Fruit fly (Drosophila melanogaster): ENCODE data around the gene Elp1.

The Elp1 gene

dm6 chr3R:11656614-11657216, 5.9 kb downstream of the Elp1 start (continued):
- peak; percentile 96 for TF ChIP-seq CG7786 (GFP tag; optimal IDR thresholded peaks at IDR 0.05)
- peak; percentile 94 for TF ChIP-seq MBD-R2 (GFP tag; IDR thresholded peaks at IDR 0.05)
- TF ChIP-seq CG2202 (tag; optimal IDR thresholded peaks at IDR 0.05): peak; percentile 90
- TF ChIP-seq CG16815 (GFP tag; optimal IDR thresholded peaks at IDR 0.05): peak; percentile 89
- TF ChIP-seq fd64A (GFP tag; optimal IDR thresholded peaks at IDR 0.05): peak; percentile 92
- peak; percentile 94 for TF ChIP-seq CG18476 (GFP tag; optimal IDR thresholded peaks at IDR 0.05)
- TF ChIP-seq fu2 (GFP tag; optimal IDR thresholded peaks at IDR 0.05): peak; percentile 93
- TF ChIP-seq fru (optimal IDR thresholded peaks at IDR 0.05): no peak
- TF ChIP-seq BtbVII (GFP tag; optimal IDR thresholded peaks at IDR 0.05): peak; percentile 95
- peak; percentile 97 for TF ChIP-seq CG34422 (GFP tag; IDR thresholded peaks at IDR 0.05)
- TF ChIP-seq lola (GFP tag; optimal IDR thresholded peaks at IDR 0.05): peak in 1 of 3 experiments; percentile 92
- peak; percentile 95 for TF ChIP-seq Blimp-1 (GFP tag; optimal IDR thresholded peaks at IDR 0.05)
- peak; percentile 97 for TF ChIP-seq CG17328 (GFP tag; IDR thresholded peaks at IDR 0.05)
- no peak for TF ChIP-seq amos (GFP tag; IDR thresholded peaks at IDR 0.05; ENCODE audit: partially characterized antibody)
- TF ChIP-seq zf30C (GFP tag; optimal IDR thresholded peaks at IDR 0.05): peak; percentile 76
- TF ChIP-seq ERR (GFP tag; optimal IDR thresholded peaks at IDR 0.05): peak; percentile 91
- TF ChIP-seq CG15696 (tag; optimal IDR thresholded peaks at IDR 0.05): peak; percentile 76
- TF ChIP-seq CG12744 (GFP tag; optimal IDR thresholded peaks at IDR 0.05): peak; percentile 96
- TF ChIP-seq dmrt99B (tag; optimal IDR thresholded peaks at IDR 0.05): peak; percentile 97
- peak; percentile 81 for TF ChIP-seq CG10274 (GFP tag; optimal IDR thresholded peaks at IDR 0.05)
- peak; percentile 65 for TF ChIP-seq CG3995 (GFP tag; optimal IDR thresholded peaks at IDR 0.05)
- TF ChIP-seq CG4617 (GFP tag; optimal IDR thresholded peaks at IDR 0.05; ENCODE audit: borderline replicate concordance): peak; percentile 87
- peak; percentile 6 for TF ChIP-seq Dp (GFP tag; optimal IDR thresholded peaks at IDR 0.05)
- peak; percentile 84 for TF ChIP-seq Lhr (GFP tag; optimal IDR thresholded peaks at IDR 0.05)
- TF ChIP-seq croc (GFP tag; conservative IDR thresholded peaks at IDR 0.05): peak; percentile 91
- peak; percentile 97 for TF ChIP-seq nom (GFP tag; optimal IDR thresholded peaks at IDR 0.05)
- no peak for TF ChIP-seq CG16813 (GFP tag; IDR thresholded peaks at IDR 0.05; ENCODE audit: partially characterized antibody)
- TF ChIP-seq Dll (GFP tag; IDR thresholded peaks at IDR 0.05; ENCODE audit: partially characterized antibody): no peak
- TF ChIP-seq NC2β (GFP tag; optimal IDR thresholded peaks at IDR 0.05): peak; percentile 95
- peak; percentile 77 for TF ChIP-seq CG34376 (GFP tag; optimal IDR thresholded peaks at IDR 0.05)
- TF ChIP-seq HmgD (GFP tag; optimal IDR thresholded peaks at IDR 0.05): peak; percentile 75
- peak; percentile 95 for TF ChIP-seq CG13624 (GFP tag; optimal IDR thresholded peaks at IDR 0.05)
- peak; percentile 87 for TF ChIP-seq ewg (GFP tag; optimal IDR thresholded peaks at IDR 0.05)
- TF ChIP-seq Vsx1 (GFP tag; optimal IDR thresholded peaks at IDR 0.05): peak; percentile 90
- TF ChIP-seq bbx (GFP tag; IDR thresholded peaks at IDR 0.05; ENCODE audit: partially characterized antibody): no peak
- TF ChIP-seq Rfx (GFP tag; IDR thresholded peaks at IDR 0.05): peak; percentile 99
- peak; percentile 25 for TF ChIP-seq CG10543 (GFP tag; optimal IDR thresholded peaks at IDR 0.05)
- TF ChIP-seq da (GFP tag; optimal IDR thresholded peaks at IDR 0.05): peak; percentile 57
- TF ChIP-seq Abd-B (GFP tag; optimal IDR thresholded peaks at IDR 0.05): peak; percentile 91
- TF ChIP-seq CG2712 (tag; optimal IDR thresholded peaks at IDR 0.05): peak; percentile 98
- peak; percentile 97 for TF ChIP-seq CG32772 (GFP tag; IDR thresholded peaks at IDR 0.05)
- TF ChIP-seq gsb-n (tag; optimal IDR thresholded peaks at IDR 0.05): peak; percentile 95
- TF ChIP-seq CG42726 (GFP tag; IDR thresholded peaks at IDR 0.05; ENCODE audit: partially characterized antibody): no peak
- peak in 1 of 2 experiments; percentile 77 for TF ChIP-seq Hr78 (GFP tag; optimal IDR thresholded peaks at IDR 0.05)
- peak; percentile 97 for TF ChIP-seq ranshi (GFP tag; IDR thresholded peaks at IDR 0.05)
- TF ChIP-seq bowl (GFP tag; IDR thresholded peaks at IDR 0.05): peak; percentile 94
- TF ChIP-seq ATbp (GFP tag; optimal IDR thresholded peaks at IDR 0.05): peak; percentile 94
- peak; percentile 87 for TF ChIP-seq CG9437 (GFP tag; optimal IDR thresholded peaks at IDR 0.05)
